Worm (Caenorhabditis elegans): ENCODE measurements around the gene frpr-4.

- TF ChIP-seq W03F9.2 (tag; optimal IDR thresholded peaks at IDR 0.05) (no peak), dao-5 (tag; optimal IDR thresholded peaks at IDR 0.05) (no peak), him-1 (tag; optimal IDR thresholded peaks at IDR 0.05) (no peak)
Observed at ce11 chrII:5281137-5281536, 25.8 kb upstream of the frpr-4 start.
